Fruit fly (Drosophila melanogaster) whole organism, embryonic: ENCODE measurements around the gene RpS20.

Experiments used
- B-H1 ChIP-seq: fragments of 200-800 bp; sonication (Bioruptor generic); IDR thresholded peaks from 3 replicates; pipeline ENCODE4 v1.3.6; 2022; ENCODE audit warnings: missing biosample characterization, missing genetic modification characterization
- BtbVII ChIP-seq: fragments of 200-800 bp; sonication (Bioruptor generic); optimal IDR thresholded peaks from 3 replicates; lab custom pipeline; 2017; ENCODE audit warnings: missing biosample characterization, mild to moderate bottlenecking, missing genetic modification characterization
- CG10267 ChIP-seq: fragments of 200-800 bp; sonication (Bioruptor generic); optimal IDR thresholded peaks from 2 replicates; lab custom pipeline; 2018; ENCODE audit warnings: missing biosample characterization, mild to moderate bottlenecking, missing genetic modification characterization, moderate library complexity
- CG10462 ChIP-seq: fragments of 200-800 bp; sonication (Bioruptor generic); optimal IDR thresholded peaks from 2 replicates; lab custom pipeline; 2016; ENCODE audit warnings: missing biosample characterization, missing genetic modification characterization
- CG11723 ChIP-seq: fragments of 200-800 bp; sonication (Bioruptor generic); optimal IDR thresholded peaks from 2 replicates; lab custom pipeline; 2017; ENCODE audit warnings: missing biosample characterization, mild to moderate bottlenecking, missing genetic modification characterization
- CG12299 ChIP-seq: fragments of 200-800 bp; sonication (Bioruptor generic); optimal IDR thresholded peaks from 2 replicates; lab custom pipeline; 2018; ENCODE audit warnings: missing biosample characterization, mild to moderate bottlenecking, missing genetic modification characterization
- CG12659 ChIP-seq: fragments of 200-800 bp; sonication (Bioruptor generic); optimal IDR thresholded peaks from 3 replicates; lab custom pipeline; 2017; ENCODE audit warnings: mild to moderate bottlenecking, missing biosample characterization, missing genetic modification reagents, missing genetic modification characterization
- CG13624 ChIP-seq: fragments of 200-800 bp; sonication (Bioruptor generic); optimal IDR thresholded peaks from 2 replicates; lab custom pipeline; 2016; ENCODE audit warnings: missing biosample characterization, missing genetic modification characterization
- CG13775 ChIP-seq: fragments of 200-800 bp; sonication (Bioruptor generic); optimal IDR thresholded peaks from 3 replicates; lab custom pipeline; 2017; ENCODE audit warnings: missing biosample characterization, mild to moderate bottlenecking, missing genetic modification characterization
- CG14441 ChIP-seq: fragments of 200-800 bp; sonication (Bioruptor generic); IDR thresholded peaks from 2 replicates; pipeline ENCODE4 v1.3.6; 2022; ENCODE audit warnings: missing biosample characterization, missing genetic modification characterization
- CG15479 ChIP-seq: fragments of 200-800 bp; sonication (Bioruptor generic); optimal IDR thresholded peaks from 3 replicates; lab custom pipeline; 2019; ENCODE audit warnings: missing biosample characterization, mild to moderate bottlenecking, missing genetic modification characterization, moderate library complexity
- CG17359 ChIP-seq: fragments of 200-800 bp; sonication (Bioruptor generic); optimal IDR thresholded peaks from 3 replicates; lab custom pipeline; 2018; ENCODE audit warnings: missing biosample characterization, mild to moderate bottlenecking, missing genetic modification characterization, moderate library complexity
- CG17612 ChIP-seq: fragments of 200-800 bp; sonication (Bioruptor generic); IDR thresholded peaks from 2 replicates; pipeline ENCODE4 v1.3.6; 2022; ENCODE audit warnings: missing biosample characterization, missing genetic modification characterization
- CG18262 ChIP-seq: fragments of 200-800 bp; optimal IDR thresholded peaks from 3 replicates; lab custom pipeline; 2019; ENCODE audit warnings: missing biosample characterization, mild to moderate bottlenecking, missing genetic modification characterization, moderate library complexity
- CG2199 ChIP-seq: fragments of 200-800 bp; sonication (Bioruptor generic); IDR thresholded peaks from 3 replicates; pipeline ENCODE4 v1.3.6; 2022; ENCODE audit warnings: missing biosample characterization, missing genetic modification characterization
- CG2712 ChIP-seq: fragments of 200-800 bp; optimal IDR thresholded peaks from 3 replicates; lab custom pipeline; 2019; ENCODE audit warnings: missing biosample characterization, mild to moderate bottlenecking, missing genetic modification characterization, moderate library complexity
- CG31441 ChIP-seq: fragments of 200-800 bp; sonication (Bioruptor generic); IDR thresholded peaks from 2 replicates; pipeline ENCODE4 v1.3.6; 2022; ENCODE audit warnings: missing biosample characterization, missing genetic modification characterization
- CG4282 ChIP-seq: fragments of 200-800 bp; sonication (Bioruptor generic); optimal IDR thresholded peaks from 2 replicates; lab custom pipeline; 2016; ENCODE audit warnings: missing biosample characterization, missing genetic modification characterization
- CG4328 ChIP-seq: fragments of 200-800 bp; sonication (Bioruptor generic); optimal IDR thresholded peaks from 3 replicates; lab custom pipeline; 2017; ENCODE audit warnings: missing biosample characterization, missing genetic modification reagents, missing genetic modification characterization
- CG4707 ChIP-seq: fragments of 200-800 bp; sonication (Bioruptor generic); optimal IDR thresholded peaks from 2 replicates; lab custom pipeline; 2018; ENCODE audit warnings: missing biosample characterization, mild to moderate bottlenecking, missing genetic modification characterization, moderate library complexity
- CG5180 ChIP-seq: fragments of 200-800 bp; sonication (Bioruptor generic); optimal IDR thresholded peaks from 3 replicates; lab custom pipeline; 2017; ENCODE audit warnings: missing biosample characterization, missing genetic modification characterization, mild to moderate bottlenecking, moderate library complexity, missing genetic modification reagents
- CG7987 ChIP-seq: fragments of 200-800 bp; sonication (Bioruptor generic); optimal IDR thresholded peaks from 2 replicates; lab custom pipeline; 2018; ENCODE audit warnings: missing biosample characterization, mild to moderate bottlenecking, missing genetic modification characterization, moderate library complexity
- CG9437 ChIP-seq: fragments of 200-800 bp; sonication (Bioruptor generic); optimal IDR thresholded peaks from 2 replicates; lab custom pipeline; 2018; ENCODE audit warnings: missing biosample characterization, mild to moderate bottlenecking, missing genetic modification characterization
- CG9727 ChIP-seq: fragments of 200-800 bp; sonication (Bioruptor generic); optimal IDR thresholded peaks from 3 replicates; lab custom pipeline; 2017; ENCODE audit warnings: missing biosample characterization, mild to moderate bottlenecking, missing genetic modification characterization
- D19A ChIP-seq: fragments of 200-800 bp; optimal IDR thresholded peaks from 3 replicates; lab custom pipeline; 2019; ENCODE audit warnings: missing biosample characterization, mild to moderate bottlenecking, missing genetic modification characterization, moderate library complexity
- Doc2 ChIP-seq: fragments of 200-800 bp; sonication (Bioruptor generic); IDR thresholded peaks from 2 replicates; pipeline ENCODE4 v1.3.6; 2022; ENCODE audit warnings: missing biosample characterization, missing genetic modification characterization
- HLHmδ ChIP-seq: fragments of 200-800 bp; sonication (Bioruptor generic); optimal IDR thresholded peaks from 2 replicates; lab custom pipeline; 2018; ENCODE audit warnings: missing biosample characterization, mild to moderate bottlenecking, missing genetic modification characterization, moderate library complexity
- HmgD ChIP-seq: fragments of 200-800 bp; sonication (Bioruptor generic); optimal IDR thresholded peaks from 3 replicates; lab custom pipeline; 2016; ENCODE audit warnings: missing biosample characterization, missing genetic modification characterization
- MBD-R2 ChIP-seq: fragments of 200-800 bp; sonication (Bioruptor generic); IDR thresholded peaks from 2 replicates; pipeline ENCODE4 v1.3.6; 2022; ENCODE audit warnings: missing biosample characterization, missing genetic modification characterization
- Meics ChIP-seq: fragments of 200-800 bp; sonication (Bioruptor generic); optimal IDR thresholded peaks from 2 replicates; lab custom pipeline; 2017; ENCODE audit warnings: missing biosample characterization, mild to moderate bottlenecking, missing genetic modification characterization
- NC2α ChIP-seq: fragments of 200-800 bp; sonication (Bioruptor generic); optimal IDR thresholded peaks from 2 replicates; lab custom pipeline; 2016; ENCODE audit warnings: missing biosample characterization, missing genetic modification characterization
- Oaz ChIP-seq: fragments of 200-800 bp; sonication (Bioruptor generic); IDR thresholded peaks from 2 replicates; pipeline ENCODE4 v1.3.6; 2022; ENCODE audit warnings: missing biosample characterization, missing genetic modification characterization
- Sox102F ChIP-seq: fragments of 200-800 bp; sonication (Bioruptor generic); optimal IDR thresholded peaks from 2 replicates; lab custom pipeline; 2018; ENCODE audit warnings: missing biosample characterization, mild to moderate bottlenecking, missing genetic modification characterization, moderate library complexity
- Ssrp ChIP-seq: fragments of 200-800 bp; sonication (Bioruptor generic); optimal IDR thresholded peaks from 2 replicates; lab custom pipeline; 2018; ENCODE audit warnings: missing biosample characterization, mild to moderate bottlenecking, missing genetic modification characterization, moderate library complexity
- Xrp1 ChIP-seq: fragments of 200-800 bp; sonication (Bioruptor generic); IDR thresholded peaks from 2 replicates; pipeline ENCODE4 v1.3.6; 2022; ENCODE audit warnings: missing biosample characterization, missing genetic modification characterization
- ara ChIP-seq: fragments of 200-800 bp; sonication (Bioruptor generic); IDR thresholded peaks from 2 replicates; pipeline ENCODE4 v1.3.6; 2022; ENCODE audit warnings: missing biosample characterization, missing genetic modification characterization
- btn ChIP-seq: fragments of 200-800 bp; sonication (Bioruptor generic); optimal IDR thresholded peaks from 2 replicates; lab custom pipeline; 2016; ENCODE audit warnings: missing biosample characterization, missing genetic modification characterization
- cato ChIP-seq: fragments of 200-800 bp; sonication (Bioruptor generic); optimal IDR thresholded peaks from 2 replicates; lab custom pipeline; 2016; ENCODE audit warnings: missing biosample characterization, missing genetic modification characterization, borderline replicate concordance
- caup ChIP-seq: fragments of 200-800 bp; sonication (Bioruptor generic); optimal IDR thresholded peaks from 3 replicates; lab custom pipeline; 2017; ENCODE audit warnings: missing biosample characterization, mild to moderate bottlenecking, missing genetic modification characterization, moderate library complexity; ENCODE audit not compliant: severe bottlenecking
- chif ChIP-seq, 2 experiments: fragments of 200-800 bp; sonication (Bioruptor generic); optimal IDR thresholded peaks; 3 replicates each; lab custom pipeline; 2016; ENCODE audit warnings: missing biosample characterization in 2 of 2, missing genetic modification characterization in 2 of 2
- disco-r ChIP-seq: fragments of 200-800 bp; sonication (Bioruptor generic); optimal IDR thresholded peaks from 2 replicates; lab custom pipeline; 2016; ENCODE audit warnings: missing biosample characterization, missing genetic modification characterization
- fd96Cb ChIP-seq: fragments of 200-800 bp; sonication (Bioruptor generic); optimal IDR thresholded peaks from 2 replicates; lab custom pipeline; 2018; ENCODE audit warnings: missing biosample characterization, mild to moderate bottlenecking, missing genetic modification characterization, moderate library complexity
- nerfin-1 ChIP-seq: fragments of 200-800 bp; sonication (Bioruptor generic); optimal IDR thresholded peaks from 3 replicates; lab custom pipeline; 2019; ENCODE audit warnings: missing biosample characterization, mild to moderate bottlenecking, missing genetic modification characterization, moderate library complexity
- onecut ChIP-seq: fragments of 200-800 bp; sonication (Bioruptor generic); IDR thresholded peaks from 2 replicates; pipeline ENCODE4 v1.3.6; 2022; ENCODE audit warnings: missing biosample characterization, missing genetic modification characterization
- otp ChIP-seq: fragments of 200-800 bp; sonication (Bioruptor generic); IDR thresholded peaks from 3 replicates; pipeline ENCODE4, ENCODE4 v1.3.6; 2022; ENCODE audit warnings: missing biosample characterization, missing genetic modification characterization
- sim ChIP-seq: fragments of 200-800 bp; sonication (Bioruptor generic); IDR thresholded peaks from 2 replicates; pipeline ENCODE4 v1.3.6; 2022; ENCODE audit warnings: missing biosample characterization, missing genetic modification characterization
- tin ChIP-seq: fragments of 200-800 bp; sonication (Bioruptor generic); optimal IDR thresholded peaks from 3 replicates; lab custom pipeline; 2016; ENCODE audit warnings: missing biosample characterization, missing genetic modification characterization
- vnd ChIP-seq: fragments of 200-800 bp; sonication (Bioruptor generic); IDR thresholded peaks from 3 replicates; pipeline ENCODE4 v1.3.6; 2022; ENCODE audit warnings: missing biosample characterization, missing genetic modification characterization; ENCODE audit not compliant: partially characterized antibody
- wor ChIP-seq: fragments of 200-800 bp; sonication (Bioruptor generic); IDR thresholded peaks from 2 replicates; pipeline ENCODE4 v1.3.6; 2022; ENCODE audit warnings: missing biosample characterization, missing genetic modification characterization
- zen2 ChIP-seq: fragments of 200-800 bp; sonication (Bioruptor generic); IDR thresholded peaks from 3 replicates; pipeline ENCODE4 v1.3.6; 2022; ENCODE audit warnings: missing biosample characterization, missing genetic modification characterization; ENCODE audit not compliant: partially characterized antibody

RpS20 gene

dm6 chr3R:20830153-20830695 is 8.2 kb downstream of the RpS20 start, which contains the start of gene Adss (continued):
- no peak for TF ChIP-seq Xrp1 (GFP tag; lab: Robert Waterston, UW)
- no peak for TF ChIP-seq tin (GFP tag; lab: Kevin White, UChicago)
- TF ChIP-seq otp (GFP tag; lab: Robert Waterston, UW): no peak
- TF ChIP-seq btn (GFP tag; lab: Kevin White, UChicago): no peak
- TF ChIP-seq HLHmδ (GFP tag; lab: Kevin White, UChicago): peak; percentile 94
- TF ChIP-seq CG13624 (GFP tag; lab: Kevin White, UChicago): peak; percentile 35
- no peak for TF ChIP-seq CG2199 (GFP tag; lab: Robert Waterston, UW)
- no peak for TF ChIP-seq Ssrp (tag; lab: Kevin White, UChicago)
- peak; percentile 33 for TF ChIP-seq NC2α (GFP tag; lab: Kevin White, UChicago)
- no peak for TF ChIP-seq fd96Cb (tag; lab: Kevin White, UChicago)
- TF ChIP-seq disco-r (GFP tag; lab: Kevin White, UChicago): peak; percentile 9
- no peak for TF ChIP-seq Oaz (GFP tag; lab: Robert Waterston, UW)
- TF ChIP-seq CG2712: peak; percentile 40
- no peak for TF ChIP-seq cato (GFP tag; lab: Kevin White, UChicago)
- no peak for TF ChIP-seq CG11723 (GFP tag; lab: Kevin White, UChicago)
- TF ChIP-seq onecut (GFP tag; lab: Robert Waterston, UW): peak; percentile 35; the same call in 1 of the 2 replicates
- TF ChIP-seq CG12299: no peak
- TF ChIP-seq CG4707 (GFP tag; lab: Kevin White, UChicago): no peak
- TF ChIP-seq CG14441 (GFP tag; lab: Robert Waterston, UW): no peak
- peak; percentile 81 for TF ChIP-seq CG15479
- TF ChIP-seq Sox102F (GFP tag; lab: Kevin White, UChicago): no peak
- peak; percentile 12 for TF ChIP-seq nerfin-1
- TF ChIP-seq ara: 0 out of 2 replicates have a peak, but pooled peaks have one; percentile 41
- no peak for TF ChIP-seq Doc2 (GFP tag; lab: Robert Waterston, UW)
- no peak for TF ChIP-seq CG17612 (GFP tag; lab: Robert Waterston, UW)
- peak; percentile 75 for TF ChIP-seq CG12659
- TF ChIP-seq wor (GFP tag; lab: Robert Waterston, UW): no peak
- TF ChIP-seq CG4328 (GFP tag; lab: Kevin White, UChicago): no peak
- TF ChIP-seq caup (GFP tag; lab: Kevin White, UChicago): peak; percentile 46
- TF ChIP-seq MBD-R2 (GFP tag; lab: Robert Waterston, UW): peak; percentile 70
- TF ChIP-seq CG7987 (GFP tag; lab: Kevin White, UChicago): peak; percentile 59
- TF ChIP-seq D19A (tag; lab: Kevin White, UChicago): no peak
- TF ChIP-seq CG13775 (GFP tag; lab: Kevin White, UChicago): peak; percentile 7
- no peak for TF ChIP-seq zen2 (GFP tag; lab: Robert Waterston, UW)
- TF ChIP-seq CG4282: no peak
- no peak for TF ChIP-seq CG18262 (tag; lab: Kevin White, UChicago)
- TF ChIP-seq B-H1: no peak; the same call in 2 of the 3 replicates
- peak; percentile 43 for TF ChIP-seq BtbVII (GFP tag; lab: Kevin White, UChicago)
- peak in 1 of 2 experiments; percentile 24 for TF ChIP-seq chif (GFP tag; optimal IDR thresholded peaks at IDR 0.05; lab: Kevin White, UChicago)
- no peak; the same call in 2 of the 3 replicates for TF ChIP-seq vnd (GFP tag; lab: Robert Waterston, UW)
- TF ChIP-seq CG31441 (GFP tag; lab: Robert Waterston, UW): 0 out of 2 replicates have a peak, but pooled peaks have one; percentile 14
- TF ChIP-seq CG5180 (GFP tag; lab: Kevin White, UChicago): peak; percentile 61
- no peak for TF ChIP-seq CG10462
- peak; percentile 33 for TF ChIP-seq CG9727 (GFP tag; lab: Kevin White, UChicago)
- TF ChIP-seq HmgD (GFP tag; lab: Kevin White, UChicago): peak; percentile 74
- TF ChIP-seq sim (GFP tag; lab: Robert Waterston, UW): 0 out of 2 replicates have a peak, but pooled peaks have one; percentile 14
- TF ChIP-seq CG10267 (tag; lab: Kevin White, UChicago): peak; percentile 18
- peak; percentile 15 for TF ChIP-seq Meics (GFP tag; lab: Kevin White, UChicago)
- TF ChIP-seq CG9437 (GFP tag; lab: Kevin White, UChicago): no peak
- peak; percentile 25 for TF ChIP-seq CG17359 (tag; lab: Kevin White, UChicago)
